Worm (Caenorhabditis elegans) whole organism, L4/young adult: ENCODE data around the gene F49E8.8.
"Not testable (repeated sequence)": the region's sequence is repeated elsewhere in the genome, so short reads cannot be mapped to it uniquely, and the experiment has no call there.

Experiments used
- W03F9.2 ChIP-seq: fragments of 150-350 bp; optimal IDR thresholded peaks from 2 replicates; lab custom pipeline; 2014; ENCODE audit warnings: missing biosample characterization, missing genetic modification characterization
- dao-5 ChIP-seq: sonication (generic microtip); optimal IDR thresholded peaks from 2 replicates; lab custom pipeline; 2016; ENCODE audit warnings: missing genotype, missing genetic modification characterization, moderate library complexity, missing compliant biosample characterization
- him-1 ChIP-seq: sonication (generic microtip); optimal IDR thresholded peaks from 2 replicates; lab custom pipeline; 2016; ENCODE audit warnings: missing genotype, missing genetic modification reagents, missing genetic modification characterization, missing compliant biosample characterization

The F49E8.8 gene

DNA sequence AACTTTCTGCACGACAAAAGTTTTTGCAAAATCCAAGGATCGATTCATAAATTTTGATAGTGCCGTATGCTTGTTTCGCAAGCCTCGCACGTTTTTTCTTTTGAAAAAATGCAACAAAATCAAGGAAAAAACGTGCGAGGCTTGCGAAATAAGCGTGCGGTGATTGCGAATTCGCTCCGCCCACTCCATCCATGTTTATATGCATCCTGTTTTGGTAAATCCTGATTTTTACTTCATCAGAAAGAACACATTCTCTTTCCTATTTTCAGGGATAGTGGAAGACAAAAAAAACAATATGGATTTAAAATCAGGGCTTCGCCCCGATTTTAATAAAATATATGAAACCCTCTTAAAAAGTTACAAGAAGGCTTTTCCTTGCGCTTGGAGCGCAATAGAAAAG is 7.4 kb downstream of the F49E8.8 start, which contains the start of gene F32E10.9:
Gene F32E10.9, minus strand, starts transcription at position 101 of the 400 bp plus-strand sequence.
- TF ChIP-seq him-1; W03F9.2 (tag; lab: Kevin White, UChicago); dao-5: not testable (repeated sequence)

DNA sequence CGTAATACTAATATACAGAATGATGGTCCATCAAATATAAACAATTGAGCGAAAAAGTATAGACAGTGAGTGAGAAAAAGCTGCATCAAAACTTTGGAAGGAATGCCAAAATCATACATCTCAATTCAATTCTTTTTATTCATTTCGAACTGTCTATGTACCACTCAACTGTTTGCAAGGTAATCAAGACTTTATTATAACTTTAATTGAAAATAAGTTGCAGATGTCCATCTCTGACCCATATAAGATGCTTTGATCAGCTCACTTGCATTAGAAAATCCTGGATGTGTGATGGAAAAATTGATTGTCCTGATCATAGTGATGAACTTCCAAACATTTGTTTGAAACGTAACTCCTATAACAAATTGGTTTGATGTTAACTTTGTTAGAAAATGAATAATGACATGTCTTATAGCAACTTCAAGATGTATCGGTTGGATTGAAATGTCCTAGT is 11.1 kb downstream of the F49E8.8 start, which contains the start of gene F32E10.8:
Gene F32E10.8, plus strand, starts transcription at position 51 of the 454 bp plus-strand sequence.
- TF ChIP-seq him-1 (no peak), W03F9.2 (tag; lab: Kevin White, UChicago) (no peak), dao-5 (no peak)

DNA sequence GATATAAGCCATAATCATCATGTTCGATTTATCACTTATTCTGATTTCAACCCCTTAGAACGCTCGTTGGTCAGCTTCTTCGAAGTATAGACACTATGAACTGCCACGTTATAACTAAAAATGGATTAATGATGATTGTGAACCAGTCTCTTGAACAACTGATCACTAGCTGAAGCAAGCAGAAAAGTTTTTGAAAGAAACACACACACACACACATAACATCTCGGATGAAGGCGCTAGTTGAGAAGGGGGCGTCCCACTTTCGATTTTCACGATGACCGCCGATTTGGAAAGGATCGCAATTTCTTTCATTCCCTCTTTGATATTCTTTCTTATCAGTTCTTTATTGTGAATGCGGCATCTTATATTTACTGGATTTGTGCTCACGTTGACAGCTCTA is 12.2 kb downstream of the F49E8.8 start, which contains the start of gene clec-180:
Gene clec-180, plus strand, starts transcription at position 301 of the 400 bp plus-strand sequence.
- TF ChIP-seq dao-5 (no peak), him-1 (no peak), W03F9.2 (tag; lab: Kevin White, UChicago) (no peak)

DNA sequence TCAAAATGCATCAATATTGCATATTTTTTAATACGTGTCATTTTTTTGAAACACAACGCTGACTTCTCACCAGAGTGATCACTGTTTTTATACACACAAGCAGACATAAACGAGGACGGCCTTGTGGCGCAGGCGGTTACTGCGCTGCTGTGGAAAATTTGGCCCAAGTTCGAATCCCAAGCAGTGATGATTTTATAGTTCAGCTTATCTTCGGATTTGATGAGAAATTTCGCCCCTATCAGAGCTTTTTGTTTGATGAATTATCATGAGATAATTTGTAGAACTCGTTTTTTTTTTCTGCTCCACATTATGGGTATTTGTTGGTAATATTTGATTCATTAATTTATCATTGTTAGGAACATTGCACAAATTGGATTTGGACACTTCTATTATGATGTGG is 17.5 kb downstream of the F49E8.8 start:
- TF ChIP-seq dao-5 = peak; percentile 90
- TF ChIP-seq him-1 = peak; percentile 90
- peak; percentile 76 for TF ChIP-seq W03F9.2 (tag; lab: Kevin White, UChicago)

DNA sequence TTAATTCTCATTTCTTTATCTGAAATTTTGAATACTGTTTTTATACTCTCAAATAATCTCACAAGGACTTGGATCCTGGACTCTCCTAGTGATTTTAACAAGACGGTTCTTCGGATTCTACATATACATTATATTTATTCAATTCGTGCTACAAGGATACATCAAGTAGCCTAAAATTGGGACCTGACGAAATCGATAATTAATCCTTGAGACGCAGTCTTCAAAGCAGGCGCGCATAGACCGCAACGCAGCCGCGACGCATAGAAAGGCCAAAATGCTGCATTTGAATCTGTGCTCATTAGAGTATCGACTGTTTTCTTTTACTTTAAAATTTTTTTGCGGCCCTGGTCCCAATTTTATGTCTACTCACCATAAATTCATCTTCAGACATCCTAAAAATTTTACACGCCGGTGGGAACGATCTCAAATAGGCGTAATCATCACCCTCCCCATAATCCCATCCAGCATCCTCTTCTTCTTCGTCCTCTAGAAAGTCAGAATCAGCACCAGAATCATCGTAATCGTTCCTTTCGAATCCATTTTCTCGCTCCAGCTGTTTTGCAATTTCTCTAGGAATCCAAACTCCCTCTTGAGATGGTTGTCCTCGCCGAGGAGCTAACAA is 18.8 kb downstream of the F49E8.8 start, which contains the start of gene cec-4:
Gene cec-4, plus strand, starts transcription at position 572 of the 622 bp plus-strand sequence.
- TF ChIP-seq him-1 (no peak), dao-5 (no peak)

DNA sequence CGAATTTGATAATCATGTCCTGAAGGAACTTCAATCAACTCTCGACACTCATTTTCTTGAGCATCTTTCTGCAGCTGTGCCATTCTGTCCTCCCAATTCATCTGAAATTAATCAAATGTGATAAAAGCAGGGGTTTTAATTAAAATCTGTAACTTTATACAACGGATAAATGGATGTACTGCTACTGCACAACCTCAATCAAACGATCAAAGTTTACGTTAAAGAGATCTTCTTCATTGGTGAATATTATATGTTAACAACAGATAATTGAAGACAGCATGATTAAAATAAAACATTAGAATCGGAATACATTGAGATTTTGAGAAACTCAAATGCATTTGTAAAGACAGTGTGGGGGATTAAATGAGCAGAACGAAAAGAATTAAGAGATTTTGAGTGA is 21.8 kb downstream of the F49E8.8 start, which contains the start of gene F32E10.5:
Gene F32E10.5, minus strand, starts transcription at position 101 of the 400 bp plus-strand sequence.
- TF ChIP-seq W03F9.2 (tag; lab: Kevin White, UChicago) (no peak), dao-5 (no peak), him-1 (no peak)

DNA sequence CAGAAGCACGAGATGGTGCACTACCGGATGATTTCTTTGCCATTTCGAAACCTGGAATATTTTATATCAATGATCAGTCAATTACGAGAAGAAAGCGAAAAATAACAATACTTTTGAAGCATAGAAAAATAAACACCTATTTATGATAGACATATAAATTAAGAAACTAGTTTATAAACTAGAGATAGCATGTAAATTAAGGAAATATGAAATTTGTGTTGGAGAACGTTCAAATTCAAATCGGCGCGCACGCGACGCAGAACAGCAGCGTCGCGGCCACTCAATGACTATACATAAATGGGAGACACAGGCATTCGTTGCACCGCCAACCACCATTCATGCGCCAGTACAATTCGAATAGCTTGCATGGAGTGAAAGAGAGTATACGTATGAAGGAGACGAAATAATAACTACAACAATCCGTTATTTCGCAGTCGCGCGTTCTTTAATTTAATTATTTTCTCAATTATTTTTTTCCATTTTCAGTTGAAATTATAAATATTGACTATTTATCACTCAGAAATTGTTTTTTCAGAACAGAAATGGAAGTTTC is 23.7 kb downstream of the F49E8.8 start, which contains the start of the genes cec-5 and nol-10:
Gene cec-5, minus strand, starts transcription at position 51 of the 553 bp plus-strand sequence.
Gene nol-10, plus strand, starts transcription at position 536 of the 553 bp plus-strand sequence.
- TF ChIP-seq W03F9.2 (tag; lab: Kevin White, UChicago) (peak; percentile 95), him-1 (no peak), dao-5 (no peak)

DNA sequence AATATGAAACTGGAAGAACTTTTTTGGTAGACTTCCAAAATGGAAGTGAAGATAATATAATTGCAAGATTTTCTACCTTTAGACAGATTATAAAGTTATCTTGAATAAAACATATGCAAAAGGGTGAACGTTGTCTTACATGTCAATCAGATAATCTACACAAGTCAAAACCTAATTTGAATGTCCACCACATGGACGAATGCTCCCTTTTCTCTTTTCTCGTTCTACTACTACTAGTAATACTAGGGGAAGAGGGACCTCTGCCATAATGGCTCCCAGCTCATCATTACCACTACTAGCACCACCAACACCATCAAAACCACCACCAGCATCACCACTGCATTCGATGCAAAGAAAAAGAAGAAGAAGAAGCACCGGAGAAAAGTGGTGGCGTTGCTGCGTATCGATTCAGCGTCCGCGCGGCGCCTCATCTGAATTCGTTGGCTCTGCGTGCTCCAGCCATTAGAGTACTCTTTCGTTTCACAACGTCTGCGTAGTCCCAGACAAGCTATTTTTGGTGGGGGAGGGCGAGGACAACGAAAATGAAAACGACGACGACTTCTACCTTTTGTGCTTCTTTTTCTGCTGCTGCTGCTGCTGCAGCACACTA is 28.9 kb downstream of the F49E8.8 start:
- TF ChIP-seq him-1 (peak; percentile 14), dao-5 (no peak)

DNA sequence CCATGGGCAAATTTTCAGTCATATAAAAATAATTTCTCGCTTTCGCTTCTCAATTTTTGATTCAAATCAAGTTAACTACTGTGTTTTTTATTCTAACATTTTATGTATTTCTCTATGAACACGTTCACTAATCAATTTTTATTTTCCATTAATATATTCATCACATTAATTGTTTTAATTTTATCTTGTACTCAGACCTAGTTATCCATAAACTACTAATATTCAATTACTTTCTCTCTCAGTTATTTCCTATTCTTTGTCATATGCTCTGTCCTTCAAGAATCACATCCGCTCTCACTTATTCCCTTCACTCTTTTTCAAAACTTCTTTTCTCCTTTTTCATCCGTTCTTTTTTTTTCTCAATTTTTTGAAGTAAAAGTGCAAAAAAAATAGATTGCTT is 30.5 kb downstream of the F49E8.8 start:
- TF ChIP-seq dao-5 (no peak), him-1 (no peak), W03F9.2 (tag; lab: Kevin White, UChicago) (no peak)

DNA sequence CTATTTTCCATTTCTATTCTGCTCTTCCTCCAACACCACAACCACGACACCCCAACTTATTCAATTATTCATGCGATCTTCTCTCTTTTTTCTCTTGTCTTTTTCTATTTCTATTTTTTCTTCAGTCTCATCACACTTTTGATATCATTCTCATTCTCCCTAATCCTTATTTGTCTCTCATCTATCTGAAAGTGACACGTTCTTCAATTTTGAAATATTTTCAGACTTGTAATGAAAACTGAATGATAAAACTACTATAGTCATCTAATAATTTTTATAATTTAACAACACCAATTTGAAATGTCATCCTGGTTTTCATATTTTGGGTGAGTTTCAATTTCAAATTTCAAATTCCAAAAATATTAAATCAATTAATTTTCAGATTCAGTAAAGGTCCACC is 32.2 kb downstream of the F49E8.8 start, which contains the start of gene cla-1:
Gene cla-1, plus strand, starts transcription at position 301 of the 400 bp plus-strand sequence.
- TF ChIP-seq W03F9.2 (tag; lab: Kevin White, UChicago) = no peak
- TF ChIP-seq dao-5 = no peak
- TF ChIP-seq him-1 = no peak

DNA sequence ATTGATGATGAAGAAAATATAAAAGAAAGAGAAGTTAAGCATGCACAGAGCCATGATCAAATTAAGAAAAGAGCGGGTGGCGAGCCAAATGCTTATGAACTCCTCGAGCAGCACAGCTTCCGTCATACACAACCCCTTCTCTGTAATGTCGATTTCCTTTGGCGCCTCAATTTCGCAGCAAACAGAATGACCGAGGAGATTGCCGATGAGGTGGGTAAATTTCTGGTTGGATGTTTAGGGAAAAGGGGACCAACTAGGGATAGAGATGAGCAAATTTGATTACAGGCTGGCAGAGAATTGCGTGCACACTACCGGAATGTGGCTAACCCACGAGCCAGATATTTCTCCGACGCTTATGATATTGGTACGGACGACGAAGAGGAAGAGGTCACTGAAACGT is 49.0 kb downstream of the F49E8.8 start:
- TF ChIP-seq dao-5 = no peak
- no peak for TF ChIP-seq him-1
- TF ChIP-seq W03F9.2 (tag; lab: Kevin White, UChicago) = no peak
